Fruit fly (Drosophila melanogaster) whole organism, embryonic: ENCODE measurements around the gene pnt.

Source experiments
- Atf3 ChIP-seq: fragments of 200-800 bp; sonication (Bioruptor generic); optimal IDR thresholded peaks from 3 replicates; lab custom pipeline; 2016; ENCODE audit warnings: missing biosample characterization, missing genetic modification characterization
- BEAF-32 ChIP-seq: fragments of 200-800 bp; sonication (Bioruptor generic); optimal IDR thresholded peaks from 3 replicates; lab custom pipeline; 2017; ENCODE audit warnings: missing biosample characterization, missing genetic modification characterization, mild to moderate bottlenecking, moderate library complexity, missing genetic modification reagents
- CG10147 ChIP-seq: fragments of 200-800 bp; sonication (Bioruptor generic); optimal IDR thresholded peaks from 2 replicates; lab custom pipeline; 2019; ENCODE audit warnings: missing biosample characterization, mild to moderate bottlenecking, missing genetic modification characterization, moderate library complexity
- CG1024 ChIP-seq: fragments of 200-800 bp; sonication (Bioruptor generic); IDR thresholded peaks from 2 replicates; pipeline ENCODE4 v1.3.6; 2022; ENCODE audit warnings: missing biosample characterization, missing genetic modification characterization
- CG11723 ChIP-seq: fragments of 200-800 bp; sonication (Bioruptor generic); optimal IDR thresholded peaks from 2 replicates; lab custom pipeline; 2017; ENCODE audit warnings: missing biosample characterization, mild to moderate bottlenecking, missing genetic modification characterization
- CG12219 ChIP-seq: fragments of 200-800 bp; sonication (Bioruptor generic); optimal IDR thresholded peaks from 3 replicates; lab custom pipeline; 2018; ENCODE audit warnings: missing biosample characterization, mild to moderate bottlenecking, missing genetic modification characterization
- CG15514 ChIP-seq: fragments of 200-800 bp; sonication (Bioruptor generic); optimal IDR thresholded peaks from 3 replicates; lab custom pipeline; 2017; ENCODE audit warnings: missing biosample characterization, missing genetic modification characterization, mild to moderate bottlenecking, moderate library complexity, missing genetic modification reagents
- CG17359 ChIP-seq: fragments of 200-800 bp; sonication (Bioruptor generic); optimal IDR thresholded peaks from 3 replicates; lab custom pipeline; 2018; ENCODE audit warnings: missing biosample characterization, mild to moderate bottlenecking, missing genetic modification characterization, moderate library complexity
- CG17568 ChIP-seq: fragments of 200-800 bp; sonication (Bioruptor generic); optimal IDR thresholded peaks from 2 replicates; lab custom pipeline; 2018; ENCODE audit warnings: missing biosample characterization, mild to moderate bottlenecking, missing genetic modification characterization, moderate library complexity
- CG17802 ChIP-seq: fragments of 200-800 bp; sonication (Bioruptor generic); optimal IDR thresholded peaks from 2 replicates; lab custom pipeline; 2018; ENCODE audit warnings: missing biosample characterization, mild to moderate bottlenecking, missing genetic modification characterization, moderate library complexity
- CG18619 ChIP-seq: fragments of 200-800 bp; sonication (Bioruptor generic); optimal IDR thresholded peaks from 3 replicates; lab custom pipeline; 2017; ENCODE audit warnings: missing biosample characterization, mild to moderate bottlenecking, missing genetic modification characterization
- CG3281 ChIP-seq: fragments of 200-800 bp; sonication (Bioruptor generic); optimal IDR thresholded peaks from 3 replicates; lab custom pipeline; 2017; ENCODE audit warnings: missing biosample characterization, mild to moderate bottlenecking, missing genetic modification characterization
- CG7928 ChIP-seq: fragments of 200-800 bp; sonication (Bioruptor generic); optimal IDR thresholded peaks from 2 replicates; lab custom pipeline; 2017; ENCODE audit warnings: missing biosample characterization, mild to moderate bottlenecking, missing genetic modification characterization
- CG9609 ChIP-seq: fragments of 200-800 bp; sonication (Bioruptor generic); optimal IDR thresholded peaks from 3 replicates; lab custom pipeline; 2016; ENCODE audit warnings: missing biosample characterization, missing genetic modification characterization
- Dfd ChIP-seq, 2 experiments: fragments of >200 bp; optimal IDR thresholded peaks; 2 replicates each; lab custom pipeline; 2017; ENCODE audit warnings: missing biosample characterization in 2 of 2, missing genetic modification characterization in 2 of 2
- Dp ChIP-seq: fragments of 200-800 bp; sonication (Bioruptor generic); optimal IDR thresholded peaks from 2 replicates; lab custom pipeline; 2018; ENCODE audit warnings: missing biosample characterization, mild to moderate bottlenecking, missing genetic modification characterization, moderate library complexity
- H15 ChIP-seq: fragments of 200-800 bp; sonication (Bioruptor generic); IDR thresholded peaks from 3 replicates; pipeline ENCODE4 v1.3.6; 2022; ENCODE audit warnings: missing biosample characterization, missing genetic modification characterization
- HHEX ChIP-seq: fragments of 200-800 bp; sonication (Bioruptor generic); optimal IDR thresholded peaks from 3 replicates; lab custom pipeline; 2017; ENCODE audit warnings: missing biosample characterization, mild to moderate bottlenecking, missing genetic modification characterization, missing genetic modification reagents
- Hey ChIP-seq: fragments of 200-800 bp; sonication (Bioruptor generic); optimal IDR thresholded peaks from 3 replicates; lab custom pipeline; 2018; ENCODE audit warnings: missing biosample characterization, mild to moderate bottlenecking, missing genetic modification characterization
- HmgZ ChIP-seq: fragments of 200-800 bp; sonication (Bioruptor generic); optimal IDR thresholded peaks from 2 replicates; lab custom pipeline; 2018; ENCODE audit warnings: missing biosample characterization, mild to moderate bottlenecking, missing genetic modification characterization
- Hsf ChIP-seq: fragments of 200-800 bp; sonication (Bioruptor generic); optimal IDR thresholded peaks from 3 replicates; lab custom pipeline; 2016; ENCODE audit warnings: missing biosample characterization, missing genetic modification characterization
- Lhr ChIP-seq: fragments of 200-800 bp; sonication (Bioruptor generic); optimal IDR thresholded peaks from 3 replicates; lab custom pipeline; 2017; ENCODE audit warnings: mild to moderate bottlenecking, missing biosample characterization, missing genetic modification reagents, missing genetic modification characterization
- Neu2 ChIP-seq: fragments of 200-800 bp; sonication (Bioruptor generic); optimal IDR thresholded peaks from 3 replicates; lab custom pipeline; 2016; ENCODE audit warnings: missing biosample characterization, missing genetic modification characterization, borderline replicate concordance
- Opbp ChIP-seq: fragments of 200-800 bp; sonication (Bioruptor generic); IDR thresholded peaks from 3 replicates; pipeline ENCODE4 v1.3.6; 2022; ENCODE audit warnings: missing biosample characterization, missing genetic modification characterization; ENCODE audit not compliant: partially characterized antibody
- Sox100B ChIP-seq: fragments of 200-800 bp; sonication (Bioruptor generic); optimal IDR thresholded peaks from 3 replicates; lab custom pipeline; 2018; ENCODE audit warnings: missing biosample characterization, mild to moderate bottlenecking, missing genetic modification characterization
- Sry-δ ChIP-seq: fragments of 200-800 bp; sonication (Bioruptor generic); optimal IDR thresholded peaks from 2 replicates; lab custom pipeline; 2016; ENCODE audit warnings: missing biosample characterization, missing genetic modification characterization
- Xrp1 ChIP-seq: fragments of 200-800 bp; sonication (Bioruptor generic); IDR thresholded peaks from 2 replicates; pipeline ENCODE4 v1.3.6; 2022; ENCODE audit warnings: missing biosample characterization, missing genetic modification characterization
- ab ChIP-seq: fragments of 200-800 bp; sonication (Bioruptor generic); optimal IDR thresholded peaks from 2 replicates; lab custom pipeline; 2016; ENCODE audit warnings: missing biosample characterization, missing genetic modification characterization
- amos ChIP-seq: fragments of 200-800 bp; sonication (Bioruptor generic); IDR thresholded peaks from 2 replicates; pipeline ENCODE4 v1.3.6; 2022; ENCODE audit warnings: missing biosample characterization, missing genetic modification characterization; ENCODE audit not compliant: partially characterized antibody
- ato ChIP-seq: fragments of 200-800 bp; sonication (Bioruptor generic); IDR thresholded peaks from 2 replicates; pipeline ENCODE4 v1.3.6; 2022; ENCODE audit warnings: missing biosample characterization, missing genetic modification characterization; ENCODE audit not compliant: partially characterized antibody
- bigmax ChIP-seq: fragments of 200-800 bp; sonication (Bioruptor generic); optimal IDR thresholded peaks from 2 replicates; lab custom pipeline; 2018; ENCODE audit warnings: missing biosample characterization, mild to moderate bottlenecking, missing genetic modification characterization
- chm ChIP-seq: fragments of 200-800 bp; sonication (Bioruptor generic); IDR thresholded peaks from 2 replicates; pipeline ENCODE4 v1.3.6; 2022; ENCODE audit warnings: missing biosample characterization, missing genetic modification characterization
- ci ChIP-seq: fragments of 200-800 bp; sonication (Bioruptor generic); IDR thresholded peaks from 3 replicates; pipeline ENCODE4 v1.3.6; 2022; ENCODE audit warnings: missing biosample characterization, missing genetic modification characterization
- crol ChIP-seq: fragments of 200-800 bp; sonication (Bioruptor generic); IDR thresholded peaks from 2 replicates; pipeline ENCODE4 v1.3.6; 2022; ENCODE audit warnings: missing biosample characterization, missing genetic modification characterization
- eyg ChIP-seq: fragments of 200-800 bp; sonication (Bioruptor generic); optimal IDR thresholded peaks from 3 replicates; lab custom pipeline; 2016; ENCODE audit warnings: missing biosample characterization, missing genetic modification characterization
- gcm2 ChIP-seq: fragments of 200-800 bp; sonication (Bioruptor generic); optimal IDR thresholded peaks from 2 replicates; lab custom pipeline; 2016; ENCODE audit warnings: missing biosample characterization, missing genetic modification characterization
- hbn ChIP-seq: fragments of 200-800 bp; sonication (Bioruptor generic); IDR thresholded peaks from 2 replicates; pipeline ENCODE4 v1.3.6; 2022; ENCODE audit warnings: missing biosample characterization, missing genetic modification characterization; ENCODE audit not compliant: partially characterized antibody
- hkb ChIP-seq, 2 experiments: fragments of 200-800 bp in 1 of 2; fragments of >200 bp in 1 of 2; sonication (Bioruptor generic) in 1 of 2; IDR thresholded peaks in 1 of 2; optimal IDR thresholded peaks in 1 of 2; 2 replicates each; pipeline versions ENCODE4 v1.3.6 to Lab custom; 2017 to 2022; ENCODE audit warnings: missing biosample characterization in 1 of 2, missing genetic modification characterization in 1 of 2
- lilli ChIP-seq: fragments of 200-800 bp; sonication (Bioruptor generic); optimal IDR thresholded peaks from 3 replicates; lab custom pipeline; 2016; ENCODE audit warnings: missing biosample characterization, missing genetic modification characterization
- mam ChIP-seq: fragments of 200-800 bp; sonication (Bioruptor generic); optimal IDR thresholded peaks from 3 replicates; lab custom pipeline; 2016; ENCODE audit warnings: missing biosample characterization, missing genetic modification characterization
- nau ChIP-seq: fragments of 200-800 bp; sonication (Bioruptor generic); optimal IDR thresholded peaks from 3 replicates; lab custom pipeline; 2017; ENCODE audit warnings: missing biosample characterization, mild to moderate bottlenecking, missing genetic modification characterization, missing genetic modification reagents
- otp ChIP-seq: fragments of 200-800 bp; sonication (Bioruptor generic); IDR thresholded peaks from 3 replicates; pipeline ENCODE4, ENCODE4 v1.3.6; 2022; ENCODE audit warnings: missing biosample characterization, missing genetic modification characterization
- shn ChIP-seq: fragments of 200-800 bp; sonication (Bioruptor generic); optimal IDR thresholded peaks from 3 replicates; lab custom pipeline; 2016; ENCODE audit warnings: missing biosample characterization, missing genetic modification characterization
- sqz ChIP-seq: fragments of 200-800 bp; sonication (Bioruptor generic); optimal IDR thresholded peaks from 3 replicates; lab custom pipeline; 2018; ENCODE audit warnings: missing biosample characterization, mild to moderate bottlenecking, missing genetic modification characterization
- ssp ChIP-seq: fragments of 200-800 bp; sonication (Bioruptor generic); IDR thresholded peaks from 2 replicates; pipeline ENCODE4 v1.3.6; 2022; ENCODE audit warnings: missing biosample characterization, missing genetic modification characterization
- trem ChIP-seq: fragments of 200-800 bp; optimal IDR thresholded peaks from 3 replicates; lab custom pipeline; 2019; ENCODE audit warnings: missing biosample characterization, mild to moderate bottlenecking, missing genetic modification characterization, moderate library complexity
- tup ChIP-seq: fragments of 200-800 bp; sonication (Bioruptor generic); optimal IDR thresholded peaks from 2 replicates; lab custom pipeline; 2016; ENCODE audit warnings: missing biosample characterization, mild to moderate bottlenecking, missing genetic modification characterization, moderate library complexity
- tx ChIP-seq: fragments of 200-800 bp; sonication (Bioruptor generic); optimal IDR thresholded peaks from 2 replicates; lab custom pipeline; 2016; ENCODE audit warnings: missing biosample characterization, missing genetic modification characterization
- z ChIP-seq: fragments of 200-800 bp; sonication (Bioruptor generic); IDR thresholded peaks from 3 replicates; pipeline ENCODE4 v1.3.6; 2022; ENCODE audit warnings: missing biosample characterization, missing genetic modification characterization

The pnt gene

DNA sequence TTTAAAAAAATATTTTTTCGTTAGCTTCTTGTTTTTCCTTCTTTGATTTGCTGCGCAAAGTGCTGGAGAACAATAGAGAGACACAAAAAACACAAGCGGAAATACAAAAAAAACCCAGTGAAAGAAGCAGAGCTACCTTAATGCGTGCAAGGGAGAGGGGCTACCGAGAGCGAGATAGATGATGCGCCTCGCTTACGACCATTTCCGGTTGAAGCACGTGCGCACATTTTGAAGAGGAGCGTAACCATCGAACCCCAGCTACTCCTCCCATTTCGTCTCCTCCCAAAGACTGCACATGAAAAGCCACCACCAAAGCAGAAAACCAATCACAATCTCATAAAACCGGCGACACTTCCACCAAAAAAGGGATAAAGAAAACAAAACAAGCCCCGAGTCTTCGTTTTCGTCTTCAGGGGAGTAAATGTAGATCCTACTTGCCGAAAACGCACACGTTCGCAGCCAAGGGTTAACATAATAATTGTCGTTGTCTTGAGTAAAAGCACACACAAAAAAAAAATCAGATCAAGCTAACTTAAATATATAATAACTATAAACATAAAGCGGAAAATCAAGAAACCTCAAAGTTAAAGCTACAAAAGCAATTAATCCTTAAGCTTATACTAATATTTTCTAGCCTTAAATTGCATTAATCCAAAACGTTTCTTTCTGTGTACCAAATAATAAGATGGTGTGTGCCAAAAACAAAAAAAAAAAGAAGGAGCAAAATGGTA lies 48.7 kb downstream of the pnt start (continued):
- TF ChIP-seq hbn, result no peak
- no peak for TF ChIP-seq hkb (optimal IDR thresholded peaks at IDR 0.05; lab: Kevin White, UChicago)
- TF ChIP-seq hkb (GFP tag; IDR thresholded peaks at IDR 0.05; lab: Robert Waterston, UW), result peak; percentile 20; the same call in 1 of the 2 replicates
- peak; percentile 5 for TF ChIP-seq Hsf (GFP tag; lab: Kevin White, UChicago)
- no peak for TF ChIP-seq CG1024 (GFP tag; lab: Robert Waterston, UW)
- TF ChIP-seq CG12219 (GFP tag; lab: Kevin White, UChicago), result no peak
- TF ChIP-seq crol (GFP tag; lab: Robert Waterston, UW), result no peak
- TF ChIP-seq ci (GFP tag; lab: Robert Waterston, UW), result peak; percentile 63
- TF ChIP-seq CG17568 (GFP tag; lab: Kevin White, UChicago), result no peak
- no peak for TF ChIP-seq CG7928 (GFP tag; lab: Kevin White, UChicago)
- TF ChIP-seq ssp (GFP tag; lab: Robert Waterston, UW), result no peak
- no peak for TF ChIP-seq Sry-δ (GFP tag; lab: Kevin White, UChicago)
- peak; percentile 8 for TF ChIP-seq Hey (tag; lab: Kevin White, UChicago)
- peak; percentile 28 for TF ChIP-seq CG3281 (GFP tag; lab: Kevin White, UChicago)
- TF ChIP-seq otp, result no peak
- TF ChIP-seq BEAF-32 (GFP tag; lab: Kevin White, UChicago), result no peak
- no peak for TF ChIP-seq z (GFP tag; lab: Robert Waterston, UW)
- no peak for TF ChIP-seq Atf3
- TF ChIP-seq Sox100B, result no peak
- TF ChIP-seq CG11723 (GFP tag; lab: Kevin White, UChicago), result no peak
- no peak for TF ChIP-seq tx
- no peak for TF ChIP-seq Dfd (GFP tag; optimal IDR thresholded peaks at IDR 0.05; lab: Kevin White, UChicago)
- TF ChIP-seq Dp (GFP tag; lab: Kevin White, UChicago), result no peak
- TF ChIP-seq ab (GFP tag; lab: Kevin White, UChicago), result no peak
- no peak for TF ChIP-seq bigmax
- no peak for TF ChIP-seq HmgZ (tag; lab: Kevin White, UChicago)
- peak; percentile 55 for TF ChIP-seq sqz (GFP tag; lab: Kevin White, UChicago)
- peak; percentile 25 for TF ChIP-seq CG17359 (tag; lab: Kevin White, UChicago)
- TF ChIP-seq gcm2, result no peak
- TF ChIP-seq eyg (GFP tag; lab: Kevin White, UChicago), result no peak
- no peak for TF ChIP-seq amos (GFP tag; lab: Robert Waterston, UW)
- TF ChIP-seq Xrp1 (GFP tag; lab: Robert Waterston, UW), result peak; percentile 72
- no peak for TF ChIP-seq Opbp (GFP tag; lab: Robert Waterston, UW)
- TF ChIP-seq CG18619 (GFP tag; lab: Kevin White, UChicago), result no peak
- TF ChIP-seq nau (GFP tag; lab: Kevin White, UChicago), result no peak
- no peak for TF ChIP-seq CG9609 (GFP tag; lab: Kevin White, UChicago)
- TF ChIP-seq chm, result no peak
- peak; percentile 36 for TF ChIP-seq trem (tag; lab: Kevin White, UChicago)
- TF ChIP-seq CG15514 (GFP tag; lab: Kevin White, UChicago), result peak; percentile 54
- TF ChIP-seq HHEX (GFP tag; lab: Kevin White, UChicago), result peak; percentile 50
- TF ChIP-seq shn (GFP tag; lab: Kevin White, UChicago), result no peak
- TF ChIP-seq mam, result no peak
- TF ChIP-seq Neu2 (GFP tag; lab: Kevin White, UChicago), result no peak
- TF ChIP-seq H15, result no peak
- TF ChIP-seq lilli (GFP tag; lab: Kevin White, UChicago), result no peak
- TF ChIP-seq ato (GFP tag; lab: Robert Waterston, UW), result no peak
- no peak for TF ChIP-seq CG17802 (tag; lab: Kevin White, UChicago)
- no peak for TF ChIP-seq Lhr (GFP tag; lab: Kevin White, UChicago)
- TF ChIP-seq tup (GFP tag; lab: Kevin White, UChicago), result no peak
- TF ChIP-seq CG10147 (GFP tag; lab: Kevin White, UChicago), result no peak
- TF ChIP-seq, all 482 proteins: peak for 113
